Worm (Caenorhabditis elegans): ENCODE measurements around the gene C13G5.2.

- TF ChIP-seq F57A8.1 (GFP tag; optimal IDR thresholded peaks at IDR 0.05), result no peak
- no peak for TF ChIP-seq efl-1 (GFP tag; optimal IDR thresholded peaks at IDR 0.05)
- no peak for TF ChIP-seq F49E8.2 (tag; optimal IDR thresholded peaks at IDR 0.05; ENCODE audit: insufficient read depth)
- TF ChIP-seq ccch-3 (GFP tag; optimal IDR thresholded peaks at IDR 0.05), result no peak
These were observed 19.3 kb downstream of the C13G5.2 start for ce11 chrIII:8598961-8599360.

Measured in whole organism, young adult.